Worm (Caenorhabditis elegans) whole organism, L2 larva: ENCODE data around the gene dhs-19.

Experiments
- nhr-11 ChIP-seq: fragments of 150-350 bp; optimal IDR thresholded peaks from 2 replicates; lab custom pipeline; 2014; ENCODE audit warnings: missing biosample characterization, missing genetic modification characterization
- unc-62 ChIP-seq: fragments of 150-350 bp; optimal IDR thresholded peaks from 2 replicates; lab custom pipeline; 2014; ENCODE audit warnings: missing biosample characterization, missing genetic modification reagents, missing genetic modification characterization
- ztf-11 ChIP-seq: sonication (generic microtip); optimal IDR thresholded peaks from 2 replicates; lab custom pipeline; 2017; ENCODE audit warnings: missing biosample characterization, missing genetic modification characterization

ce11 chrV:11527531-11527930 lies 37.2 kb upstream of the dhs-19 start, which contains the start of gene ccch-1:
- no peak for TF ChIP-seq nhr-11
- no peak for TF ChIP-seq ztf-11 (tag; lab: Kevin White, UChicago)
- no peak for TF ChIP-seq unc-62 (GFP tag; lab: Kevin White, UChicago)
